Worm (Caenorhabditis elegans): ENCODE results near the gene fipr-13.

DNA sequence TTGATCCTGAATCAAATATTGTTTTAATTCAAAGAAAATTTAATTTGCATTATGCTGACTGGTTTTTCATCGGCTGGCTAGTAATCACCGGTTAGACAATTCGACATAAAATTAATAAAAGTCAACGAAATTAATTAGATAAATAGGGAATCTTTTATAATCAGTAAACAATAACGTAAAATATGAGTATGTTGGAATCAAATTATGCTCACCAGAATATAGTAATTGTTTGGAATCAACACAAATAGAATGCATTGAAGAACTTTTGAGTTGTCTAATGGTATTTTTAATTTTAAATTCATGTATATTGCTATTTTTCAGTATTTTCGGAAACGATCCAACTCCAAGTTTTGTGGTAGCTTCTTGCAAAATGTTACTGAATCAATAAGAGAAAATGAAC, 41.1 kb downstream of the fipr-13 start, which contains the start of gene C08B6.2:
- TF ChIP-seq him-1 (tag; optimal IDR thresholded peaks at IDR 0.05) (no peak), W03F9.2 (tag; optimal IDR thresholded peaks at IDR 0.05) (no peak), dao-5 (tag; optimal IDR thresholded peaks at IDR 0.05) (no peak)

Data from whole organism, L4/young adult.